Worm (Caenorhabditis elegans) whole organism, L4 larva: ENCODE data around the gene R07E3.6.

Experiments
- ZK546.5 ChIP-seq, 2 experiments: sonication (generic microtip); optimal IDR thresholded peaks; 2 replicates each; lab custom pipeline; 2017; ENCODE audit warnings: missing biosample characterization in 2 of 2, missing genetic modification characterization in 2 of 2
- ceh-28 ChIP-seq: fragments of 150-350 bp; optimal IDR thresholded peaks from 2 replicates; lab custom pipeline; 2014; ENCODE audit warnings: missing biosample characterization, missing genetic modification reagents, missing genetic modification characterization
- ceh-32 ChIP-seq: sonication (generic microtip); optimal IDR thresholded peaks from 2 replicates; lab custom pipeline; 2016; ENCODE audit warnings: mild to moderate bottlenecking, missing genetic modification characterization, missing compliant biosample characterization; ENCODE audit not compliant: poor library complexity
- dpl-1 ChIP-seq: fragments of 150-350 bp; optimal IDR thresholded peaks from 2 replicates; lab custom pipeline; 2014; ENCODE audit warnings: missing biosample characterization, missing genetic modification reagents, missing genetic modification characterization
- fkh-10 ChIP-seq: fragments of 150-350 bp; optimal IDR thresholded peaks from 2 replicates; lab custom pipeline; 2014; ENCODE audit warnings: missing biosample characterization, missing genetic modification reagents, missing genetic modification characterization
- nhr-237 ChIP-seq: sonication (generic microtip); optimal IDR thresholded peaks from 2 replicates; lab custom pipeline; 2017; ENCODE audit warnings: missing biosample characterization, missing genetic modification characterization
- snpc-4 ChIP-seq: fragments of 150-350 bp; optimal IDR thresholded peaks from 2 replicates; lab custom pipeline; 2014; ENCODE audit warnings: missing biosample characterization, missing genetic modification characterization
- spr-1 ChIP-seq: sonication (generic microtip); optimal IDR thresholded peaks from 2 replicates; lab custom pipeline; 2016; ENCODE audit warnings: mild to moderate bottlenecking, missing genetic modification characterization, missing compliant biosample characterization
- tag-97 ChIP-seq: fragments of 200-800 bp; sonication (Bioruptor generic); IDR thresholded peaks from 2 replicates; pipeline ENCODE4 v1.3.6; 2022; ENCODE audit warnings: missing genetic modification characterization, missing compliant biosample characterization
- unc-62 ChIP-seq, 3 experiments: fragments of 150-350 bp in 1 of 3; sonication (generic microtip); optimal IDR thresholded peaks in 2 of 3; peaks in 1 of 3; 1 replicate in 1 of 3; 2 replicates in 2 of 3; lab custom pipeline; 2014 to 2017; ENCODE audit warnings: missing biosample characterization in 3 of 3, missing genetic modification characterization in 3 of 3, missing genetic modification reagents in 3 of 3, missing genotype in 1 of 3
- zip-2 ChIP-seq: fragments of 150-350 bp; optimal IDR thresholded peaks from 2 replicates; lab custom pipeline; 2014; ENCODE audit warnings: missing biosample characterization, missing genetic modification characterization

- TF ChIP-seq tag-97 (GFP tag; lab: Robert Waterston, UW) (no peak), ZK546.5 (tag; optimal IDR thresholded peaks at IDR 0.05; lab: Kevin White, UChicago) (no peak), snpc-4 (tag; lab: Kevin White, UChicago) (no peak), fkh-10 (no peak), ceh-28 (tag; lab: Kevin White, UChicago) (no peak), spr-1 (tag; lab: Kevin White, UChicago) (no peak), dpl-1 (GFP tag; lab: Kevin White, UChicago) (no peak), nhr-237 (tag; lab: Kevin White, UChicago) (no peak), unc-62 (GFP tag; optimal IDR thresholded peaks at IDR 0.05 in 1 of 2; lab: Kevin White, UChicago) (no peak), unc-62 (tag; optimal IDR thresholded peaks at IDR 0.05; lab: Kevin White, UChicago) (no peak), zip-2 (tag; lab: Kevin White, UChicago) (no peak), ceh-32 (tag; lab: Kevin White, UChicago) (no peak)
Observed at ce11 chrX:10306289-10306688, 11.2 kb upstream of the R07E3.6 start, which contains the start of gene cnc-8.
